Fruit fly (Drosophila melanogaster): ENCODE data around the gene Lcch3.
A peak's percentile ranks its signal among the peaks of the same experiment; 100 is the strongest.

The Lcch3 gene

DNA sequence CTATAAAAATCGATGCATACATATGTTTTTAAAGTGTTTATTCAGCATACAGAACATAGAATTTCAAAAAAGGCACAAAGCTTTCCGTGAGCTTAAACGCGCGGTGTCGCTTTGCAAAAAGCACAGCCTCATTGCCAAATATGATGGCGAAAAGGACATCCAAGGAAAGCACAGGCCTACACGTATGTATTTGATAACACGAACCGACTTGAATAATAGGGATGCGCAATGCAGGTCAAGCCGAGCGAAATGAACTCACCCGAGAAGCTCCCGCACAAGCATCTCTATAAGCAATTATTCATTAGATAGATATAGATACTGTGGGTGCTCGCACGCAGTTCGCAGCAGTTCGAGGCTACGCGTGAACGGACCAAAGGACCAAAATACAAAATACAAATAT lies at the start of gene Lcch3:
Gene Lcch3 (plus strand): TSS at position 301 of the 400 bp plus-strand sequence.
- TF ChIP-seq CG8119 (GFP tag; IDR thresholded peaks at IDR 0.05) (no peak), lz (GFP tag; optimal IDR thresholded peaks at IDR 0.05) (no peak), achi (GFP tag; optimal IDR thresholded peaks at IDR 0.05) (no peak), Eip93F (GFP tag; optimal IDR thresholded peaks at IDR 0.05) (no peak), Eip75B (GFP tag; optimal IDR thresholded peaks at IDR 0.05) (no peak), CG6163 (GFP tag; IDR thresholded peaks at IDR 0.05) (no peak), CG1621 (tag; optimal IDR thresholded peaks at IDR 0.05) (no peak), net (GFP tag; optimal IDR thresholded peaks at IDR 0.05) (no peak), CG16779 (tag; optimal IDR thresholded peaks at IDR 0.05) (no peak), Ets96B (tag; optimal IDR thresholded peaks at IDR 0.05) (no peak), CG6854 (GFP tag; optimal IDR thresholded peaks at IDR 0.05) (no peak), Gug (GFP tag; IDR thresholded peaks at IDR 0.05) (no peak), Lpt (GFP tag; optimal IDR thresholded peaks at IDR 0.05) (no peak), Ets21C (GFP tag; optimal IDR thresholded peaks at IDR 0.05) (no peak), CG31627 (GFP tag; optimal IDR thresholded peaks at IDR 0.05) (no peak), CG4318 (GFP tag; optimal IDR thresholded peaks at IDR 0.05) (no peak), CG15336 (GFP tag; IDR thresholded peaks at IDR 0.05) (no peak), Smox (GFP tag; optimal IDR thresholded peaks at IDR 0.05) (no peak), Sox102F (GFP tag; optimal IDR thresholded peaks at IDR 0.05) (no peak), fd59A (GFP tag; optimal IDR thresholded peaks at IDR 0.05) (no peak)

DNA sequence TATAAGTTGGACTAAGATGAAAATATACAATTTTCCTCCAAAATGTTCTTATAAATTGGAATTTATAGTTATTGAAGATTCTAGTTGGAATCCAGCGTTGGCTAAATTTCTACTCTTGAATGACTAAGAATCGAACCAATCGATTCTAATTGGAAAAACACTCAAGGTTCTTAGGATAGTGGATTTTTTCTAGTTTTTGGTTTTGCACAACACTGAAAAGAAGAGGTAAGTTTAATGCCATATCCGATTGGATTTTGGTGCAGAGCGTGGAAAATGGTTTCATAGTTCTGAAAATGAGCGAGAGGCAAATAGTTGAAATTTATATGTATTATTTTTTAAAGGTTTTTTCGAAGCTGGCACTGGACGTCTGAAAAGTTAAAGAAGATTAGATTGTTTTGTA lies 49.3 kb upstream of the Lcch3 start:
- TF ChIP-seq vri (GFP tag; optimal IDR thresholded peaks at IDR 0.05) (no peak), CG10631 (GFP tag; optimal IDR thresholded peaks at IDR 0.05) (no peak), Blimp-1 (GFP tag; optimal IDR thresholded peaks at IDR 0.05) (no peak), CG8319 (GFP tag; optimal IDR thresholded peaks at IDR 0.05) (no peak), CG10669 (GFP tag; optimal IDR thresholded peaks at IDR 0.05) (no peak), cyc (GFP tag; optimal IDR thresholded peaks at IDR 0.05) (no peak), eg (GFP tag; IDR thresholded peaks at IDR 0.05) (no peak), Smox (GFP tag; optimal IDR thresholded peaks at IDR 0.05) (no peak)

DNA sequence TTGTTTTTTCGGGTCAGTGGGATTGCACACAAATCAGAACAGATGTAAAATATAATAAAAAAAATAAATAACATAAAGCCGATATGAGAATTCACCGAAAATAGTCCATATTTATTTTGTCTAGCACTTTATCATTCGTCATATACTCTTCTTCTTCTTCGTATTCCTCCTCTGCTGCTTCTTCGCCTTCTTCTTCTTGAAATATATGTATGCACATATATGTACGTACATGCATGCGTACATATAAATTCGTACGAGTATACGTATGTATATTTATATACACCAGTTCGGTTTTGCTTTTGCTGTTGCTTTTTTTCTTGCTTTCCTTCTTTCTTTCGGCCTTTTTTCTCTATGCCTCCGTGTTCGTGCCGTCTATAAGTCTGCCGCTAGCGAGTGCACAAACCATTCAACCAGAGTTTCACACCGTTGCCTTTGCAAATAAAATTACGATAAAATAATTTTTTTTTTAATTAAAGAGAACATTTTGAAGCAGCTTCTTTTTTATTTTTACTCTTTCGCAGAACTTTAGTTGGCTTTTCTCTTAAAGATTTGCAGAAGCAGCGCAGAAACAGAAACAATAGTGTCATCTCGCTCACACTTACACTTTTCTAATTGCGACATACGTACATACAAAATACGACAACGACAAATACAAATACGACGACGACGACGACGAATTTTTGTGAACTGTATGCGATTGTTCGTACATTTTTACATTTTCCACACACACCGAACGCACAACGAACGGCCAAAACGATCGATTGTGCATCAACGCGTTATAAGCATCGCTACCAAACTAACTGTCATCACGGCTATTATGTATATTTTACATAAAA lies 38.3 kb upstream of the Lcch3 start:
- TF ChIP-seq CG11902 (GFP tag; optimal IDR thresholded peaks at IDR 0.05) (no peak), salr (GFP tag; optimal IDR thresholded peaks at IDR 0.05) (peak in 1 of 2 experiments; percentile 81), CG10669 (GFP tag; optimal IDR thresholded peaks at IDR 0.05) (peak; percentile 89), CG11762 (GFP tag; optimal IDR thresholded peaks at IDR 0.05; ENCODE audit: insufficient read depth) (peak; percentile 46), CG8632 (GFP tag; optimal IDR thresholded peaks at IDR 0.05) (peak; percentile 75), CG6163 (GFP tag; IDR thresholded peaks at IDR 0.05) (peak; percentile 98), esn (GFP tag; optimal IDR thresholded peaks at IDR 0.05) (peak; percentile 55), Eip93F (GFP tag; optimal IDR thresholded peaks at IDR 0.05) (peak; percentile 79), Lpt (GFP tag; optimal IDR thresholded peaks at IDR 0.05) (peak; percentile 91), CG8319 (GFP tag; optimal IDR thresholded peaks at IDR 0.05) (no peak), Gug (GFP tag; IDR thresholded peaks at IDR 0.05) (peak; percentile 76), Hr39 (GFP tag; optimal IDR thresholded peaks at IDR 0.05) (no peak), fd85E (GFP tag; optimal IDR thresholded peaks at IDR 0.05) (peak; percentile 43), CG32006 (GFP tag; optimal IDR thresholded peaks at IDR 0.05) (no peak), CG6808 (GFP tag; optimal IDR thresholded peaks at IDR 0.05) (peak; percentile 94), CG8119 (GFP tag; IDR thresholded peaks at IDR 0.05) (peak; percentile 92), Ets96B (tag; optimal IDR thresholded peaks at IDR 0.05) (peak; percentile 92), lz (GFP tag; optimal IDR thresholded peaks at IDR 0.05) (peak; percentile 14), CG11294 (GFP tag; IDR thresholded peaks at IDR 0.05) (peak; percentile 56; the same call in 1 of the 2 replicates), fkh (GFP tag; optimal IDR thresholded peaks at IDR 0.05) (peak; percentile 87), eg (GFP tag; IDR thresholded peaks at IDR 0.05) (peak; percentile 96), CG15336 (GFP tag; IDR thresholded peaks at IDR 0.05) (peak; percentile 91), CG1621 (tag; optimal IDR thresholded peaks at IDR 0.05) (peak; percentile 94), dsx (GFP tag; optimal IDR thresholded peaks at IDR 0.05; ENCODE audit: poor library complexity, severe bottlenecking) (peak; percentile 88), CG6854 (GFP tag; optimal IDR thresholded peaks at IDR 0.05) (peak; percentile 89), topi (GFP tag; optimal IDR thresholded peaks at IDR 0.05) (no peak), CG34406 (GFP tag; optimal IDR thresholded peaks at IDR 0.05) (peak; percentile 74), spab (GFP tag; optimal IDR thresholded peaks at IDR 0.05) (peak; percentile 87), ss (GFP tag; optimal IDR thresholded peaks at IDR 0.05) (peak; percentile 97 to 98), Smox (GFP tag; optimal IDR thresholded peaks at IDR 0.05) (no peak), net (GFP tag; optimal IDR thresholded peaks at IDR 0.05) (peak; percentile 92), Hr38 (GFP tag; optimal IDR thresholded peaks at IDR 0.05) (no peak), CG4318 (GFP tag; optimal IDR thresholded peaks at IDR 0.05) (no peak)

Data from whole organism, prepupa.